Worm (Caenorhabditis elegans) whole organism, late embryonic: ENCODE measurements around the gene ehbp-1.

Source experiments
- K02D7.2 ChIP-seq: sonication (generic microtip); optimal IDR thresholded peaks from 2 replicates; lab custom pipeline; 2017; ENCODE audit warnings: mild to moderate bottlenecking, missing genetic modification characterization, missing compliant biosample characterization
- K09A11.1 ChIP-seq: sonication (generic microtip); optimal IDR thresholded peaks from 2 replicates; lab custom pipeline; 2017; ENCODE audit warnings: antibody characterized with exemption, mild to moderate bottlenecking, missing genetic modification characterization, missing compliant biosample characterization; ENCODE audit not compliant: insufficient read depth
- Y22D7AL.16 ChIP-seq: sonication (generic microtip); optimal IDR thresholded peaks from 2 replicates; lab custom pipeline; 2016; ENCODE audit warnings: missing genetic modification characterization, missing compliant biosample characterization
- ceh-14 ChIP-seq: sonication (generic microtip); optimal IDR thresholded peaks from 2 replicates; lab custom pipeline; 2016; ENCODE audit warnings: missing genotype, missing genetic modification characterization, missing compliant biosample characterization
- ceh-18 ChIP-seq: sonication (generic microtip); optimal IDR thresholded peaks from 2 replicates; lab custom pipeline; 2016; ENCODE audit warnings: missing genetic modification characterization, missing compliant biosample characterization
- ceh-19 ChIP-seq: fragments of 200-800 bp; sonication (Bioruptor generic); optimal IDR thresholded peaks from 2 replicates; lab custom pipeline; 2018; ENCODE audit warnings: mild to moderate bottlenecking, missing genetic modification characterization, missing compliant biosample characterization
- ceh-2 ChIP-seq: sonication (generic microtip); optimal IDR thresholded peaks from 2 replicates; lab custom pipeline; 2016; ENCODE audit warnings: missing genotype, missing genetic modification characterization, missing compliant biosample characterization
- ceh-24 ChIP-seq: sonication (generic microtip); optimal IDR thresholded peaks from 2 replicates; lab custom pipeline; 2016; ENCODE audit warnings: mild to moderate bottlenecking, missing genetic modification characterization, missing compliant biosample characterization
- ceh-31 ChIP-seq: sonication (generic microtip); optimal IDR thresholded peaks from 2 replicates; lab custom pipeline; 2016; ENCODE audit warnings: missing genetic modification characterization, missing compliant biosample characterization
- dve-1 ChIP-seq: sonication (generic microtip); optimal IDR thresholded peaks from 2 replicates; lab custom pipeline; 2017; ENCODE audit warnings: antibody characterized with exemption, mild to moderate bottlenecking, missing genetic modification characterization, missing compliant biosample characterization
- elt-2 ChIP-seq: sonication (generic microtip); optimal IDR thresholded peaks from 2 replicates; lab custom pipeline; 2016; ENCODE audit warnings: missing genetic modification reagents, missing genetic modification characterization, missing compliant biosample characterization
- elt-4 ChIP-seq: sonication (generic microtip); optimal IDR thresholded peaks from 2 replicates; lab custom pipeline; 2016; ENCODE audit warnings: missing genetic modification characterization, missing compliant biosample characterization
- ets-4 ChIP-seq: sonication (generic microtip); optimal IDR thresholded peaks from 2 replicates; lab custom pipeline; 2016; ENCODE audit warnings: missing genetic modification characterization, missing compliant biosample characterization
- eyg-1 ChIP-seq: sonication (generic microtip); optimal IDR thresholded peaks from 2 replicates; lab custom pipeline; 2016; ENCODE audit warnings: missing genotype, missing genetic modification characterization, missing compliant biosample characterization
- fax-1 ChIP-seq: sonication (generic microtip); optimal IDR thresholded peaks from 2 replicates; lab custom pipeline; 2016; ENCODE audit warnings: missing genotype, missing genetic modification characterization, missing compliant biosample characterization
- fkh-6 ChIP-seq: sonication (generic microtip); optimal IDR thresholded peaks from 2 replicates; lab custom pipeline; 2016; ENCODE audit warnings: missing genetic modification characterization, missing compliant biosample characterization
- hlh-30 ChIP-seq: sonication (generic microtip); optimal IDR thresholded peaks from 2 replicates; lab custom pipeline; 2017; ENCODE audit warnings: antibody characterized with exemption, missing genetic modification characterization, missing compliant biosample characterization; ENCODE audit not compliant: insufficient read depth
- hlh-6 ChIP-seq: sonication (generic microtip); optimal IDR thresholded peaks from 2 replicates; lab custom pipeline; 2016; ENCODE audit warnings: missing genotype, missing genetic modification characterization, missing compliant biosample characterization
- lim-6 ChIP-seq: sonication (generic microtip); optimal IDR thresholded peaks from 2 replicates; lab custom pipeline; 2016; ENCODE audit warnings: missing genetic modification characterization, missing compliant biosample characterization
- lin-11 ChIP-seq: fragments of 200-800 bp; sonication (Bioruptor generic); optimal IDR thresholded peaks from 2 replicates; lab custom pipeline; 2018; ENCODE audit warnings: mild to moderate bottlenecking, missing genetic modification characterization, missing compliant biosample characterization
- madf-2 ChIP-seq: sonication (generic microtip); optimal IDR thresholded peaks from 2 replicates; lab custom pipeline; 2017; ENCODE audit warnings: missing genetic modification characterization, missing compliant biosample characterization
- mec-3 ChIP-seq: sonication (generic microtip); optimal IDR thresholded peaks from 2 replicates; lab custom pipeline; 2016; ENCODE audit warnings: borderline replicate concordance, missing genetic modification characterization, missing compliant biosample characterization
- nhr-11 ChIP-seq: fragments of 150-350 bp; optimal IDR thresholded peaks from 2 replicates; lab custom pipeline; 2014; ENCODE audit warnings: missing biosample characterization, missing genetic modification characterization
- odd-2 ChIP-seq: sonication (generic microtip); optimal IDR thresholded peaks from 2 replicates; lab custom pipeline; 2017; ENCODE audit warnings: antibody characterized with exemption, mild to moderate bottlenecking, missing genetic modification characterization, missing compliant biosample characterization
- pag-3 ChIP-seq: sonication (generic microtip); optimal IDR thresholded peaks from 2 replicates; lab custom pipeline; 2016; ENCODE audit warnings: missing compliant biosample characterization, missing genetic modification characterization, borderline replicate concordance
- pat-9 ChIP-seq: fragments of 200-800 bp; sonication (Bioruptor generic); optimal IDR thresholded peaks from 2 replicates; lab custom pipeline; 2018; ENCODE audit warnings: mild to moderate bottlenecking, missing genetic modification characterization, moderate library complexity, missing compliant biosample characterization
- pha-2 ChIP-seq: sonication (generic microtip); optimal IDR thresholded peaks from 2 replicates; lab custom pipeline; 2017; ENCODE audit warnings: mild to moderate bottlenecking, missing genetic modification characterization, missing compliant biosample characterization
- pha-4 ChIP-seq: fragments of 150-350 bp; optimal IDR thresholded peaks from 2 replicates; lab custom pipeline; 2018; ENCODE audit warnings: missing biosample characterization, missing genetic modification reagents, missing genetic modification characterization
- pqm-1 ChIP-seq: sonication (generic microtip); optimal IDR thresholded peaks from 2 replicates; lab custom pipeline; 2016; ENCODE audit warnings: missing genetic modification characterization, missing compliant biosample characterization
- ref-2 ChIP-seq: sonication (generic microtip); optimal IDR thresholded peaks from 2 replicates; lab custom pipeline; 2016; ENCODE audit warnings: missing genetic modification characterization, missing compliant biosample characterization
- sox-4 ChIP-seq: sonication (generic microtip); optimal IDR thresholded peaks from 2 replicates; lab custom pipeline; 2017; ENCODE audit warnings: mild to moderate bottlenecking, missing genetic modification characterization, inconsistent platforms, missing compliant biosample characterization
- tbx-2 ChIP-seq: sonication (generic microtip); optimal IDR thresholded peaks from 2 replicates; lab custom pipeline; 2016; ENCODE audit warnings: missing genetic modification characterization, missing compliant biosample characterization
- tbx-7 ChIP-seq: sonication (generic microtip); optimal IDR thresholded peaks from 2 replicates; lab custom pipeline; 2016; ENCODE audit warnings: missing genotype, missing genetic modification characterization, missing compliant biosample characterization
- ttx-3 ChIP-seq: sonication (generic microtip); optimal IDR thresholded peaks from 2 replicates; lab custom pipeline; 2016; ENCODE audit warnings: missing genetic modification reagents, missing genetic modification characterization, missing compliant biosample characterization
- unc-86 ChIP-seq: sonication (generic microtip); optimal IDR thresholded peaks from 2 replicates; lab custom pipeline; 2016; ENCODE audit warnings: missing genetic modification characterization, missing compliant biosample characterization

The ehbp-1 gene

ce11 chrV:9506931-9507330 lies 43.5 kb upstream of the ehbp-1 start:
- TF ChIP-seq Y22D7AL.16 (tag; lab: Kevin White, UChicago) = no peak
- TF ChIP-seq elt-2 (tag; lab: Kevin White, UChicago) = peak; percentile 1

- TF ChIP-seq elt-2 (tag; lab: Kevin White, UChicago) (peak; percentile 40), pha-2 (tag; lab: Kevin White, UChicago) (no peak), ceh-18 (tag; lab: Kevin White, UChicago) (no peak), ceh-14 (tag; lab: Kevin White, UChicago) (no peak), pat-9 (tag; lab: Kevin White, UChicago) (no peak), pqm-1 (tag; lab: Kevin White, UChicago) (no peak)
- TF ChIP-seq, all 69 proteins: peak for 1
Observed at ce11 chrV:9507742-9508141, 42.7 kb upstream of the ehbp-1 start, which contains the start of gene acs-14. Gene acs-14 (plus strand): TSS chrV:9508132.

- no peak for TF ChIP-seq tbx-2 (tag; lab: Kevin White, UChicago)
- TF ChIP-seq tbx-7 (tag; lab: Kevin White, UChicago) = no peak
- no peak for TF ChIP-seq elt-4
- TF ChIP-seq odd-2 (tag; lab: Kevin White, UChicago) = no peak
- no peak for TF ChIP-seq sox-4 (tag; lab: Kevin White, UChicago)
Observed at ce11 chrV:9509597-9509996, 40.8 kb upstream of the ehbp-1 start.

DNA sequence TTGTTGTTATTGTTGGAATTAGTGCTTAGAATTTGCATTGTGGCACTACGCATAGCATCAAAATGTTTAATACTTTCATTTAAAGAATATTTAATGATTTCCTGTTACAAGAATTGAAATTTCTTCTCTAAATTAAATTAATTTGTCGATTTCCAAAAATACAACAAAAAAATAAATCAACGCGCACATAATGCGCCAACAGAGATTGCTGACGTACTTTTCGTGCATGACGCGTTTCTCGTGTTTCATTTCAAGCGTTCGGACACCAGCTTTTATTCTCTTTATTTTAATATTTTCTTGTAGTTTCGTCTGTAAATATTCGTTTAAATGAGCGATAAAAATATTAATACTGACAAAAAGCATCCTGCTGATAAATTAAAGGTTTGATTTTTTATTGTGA lies 36.9 kb upstream of the ehbp-1 start, which contains the start of gene eif-2Bdelta:
Gene eif-2Bdelta (plus strand): TSS at position 235 of the 400 bp plus-strand sequence.
- TF ChIP-seq K02D7.2 (no peak), ceh-2 (tag; lab: Kevin White, UChicago) (no peak), eyg-1 (no peak), odd-2 (tag; lab: Kevin White, UChicago) (no peak), pha-2 (tag; lab: Kevin White, UChicago) (no peak), dve-1 (tag; lab: Kevin White, UChicago) (no peak), K09A11.1 (tag; lab: Kevin White, UChicago) (no peak)
- TF ChIP-seq, all 69 proteins: peak for 0

DNA sequence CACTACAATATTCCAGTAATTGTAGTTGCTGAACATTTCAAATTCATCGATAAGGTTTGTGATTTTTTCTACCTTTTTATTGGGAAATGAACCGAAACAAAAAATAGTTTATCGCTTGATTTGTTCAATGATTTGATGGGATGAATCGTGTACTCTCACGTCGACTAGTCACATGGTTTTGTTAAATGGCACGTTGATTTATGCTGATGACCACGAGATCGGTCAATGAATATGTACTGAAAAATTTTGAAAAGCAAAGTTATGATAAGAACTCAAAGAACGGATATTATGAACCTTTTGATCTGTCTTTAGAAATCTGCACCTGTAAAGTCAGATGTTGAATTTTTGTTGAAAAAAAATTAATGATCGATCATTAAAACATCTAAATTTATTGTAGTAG lies 34.2 kb upstream of the ehbp-1 start:
- TF ChIP-seq lin-11 (tag; lab: Kevin White, UChicago) (no peak), ceh-19 (no peak), K02D7.2 (no peak), tbx-2 (tag; lab: Kevin White, UChicago) (no peak), hlh-30 (no peak), ceh-31 (tag; lab: Kevin White, UChicago) (no peak), lim-6 (tag; lab: Kevin White, UChicago) (no peak), ceh-24 (tag; lab: Kevin White, UChicago) (no peak)
- TF ChIP-seq, all 69 proteins: peak for 0

- TF ChIP-seq elt-2 (tag; lab: Kevin White, UChicago) (no peak), pag-3 (tag; lab: Kevin White, UChicago) (no peak), ref-2 (tag; lab: Kevin White, UChicago) (no peak), elt-4 (no peak), hlh-30 (no peak), pat-9 (tag; lab: Kevin White, UChicago) (no peak), hlh-6 (tag; lab: Kevin White, UChicago) (no peak), nhr-11 (tag; lab: Kevin White, UChicago) (no peak), fax-1 (tag; lab: Kevin White, UChicago) (no peak)
- TF ChIP-seq, all 69 proteins: peak for 0
Observed at ce11 chrV:9518832-9519231, 31.6 kb upstream of the ehbp-1 start, which contains the start of gene C50F4.8. Gene C50F4.8 (minus strand): TSS chrV:9518859.

- TF ChIP-seq unc-86 (tag; lab: Kevin White, UChicago) = no peak
- TF ChIP-seq ttx-3 (tag; lab: Kevin White, UChicago) = no peak
- TF ChIP-seq madf-2 = no peak
- no peak for TF ChIP-seq pha-4 (tag; lab: Kevin White, UChicago)
- TF ChIP-seq elt-2 (tag; lab: Kevin White, UChicago) = no peak
- TF ChIP-seq ets-4 (tag; lab: Kevin White, UChicago) = no peak
- no peak for TF ChIP-seq K02D7.2
- no peak for TF ChIP-seq fkh-6 (tag; lab: Kevin White, UChicago)
- TF ChIP-seq pag-3 (tag; lab: Kevin White, UChicago) = no peak
- no peak for TF ChIP-seq mec-3 (tag; lab: Kevin White, UChicago)
Observed at ce11 chrV:9521697-9522096, 28.7 kb upstream of the ehbp-1 start.
